Worm (Caenorhabditis elegans) whole organism, young adult: Measurements from ENCODE around the gene C49C3.4.

ENCODE experiments used
- B0261.1 ChIP-seq: sonication (generic microtip); optimal IDR thresholded peaks from 2 replicates; lab custom pipeline; 2016; ENCODE audit warnings: mild to moderate bottlenecking, missing genetic modification characterization, moderate library complexity, missing compliant biosample characterization
- F23B12.7 ChIP-seq: sonication (generic microtip); optimal IDR thresholded peaks from 2 replicates; lab custom pipeline; 2017; ENCODE audit warnings: missing genetic modification characterization, mild to moderate bottlenecking, missing compliant biosample characterization, antibody characterized with exemption, moderate library complexity; ENCODE audit not compliant: insufficient read depth
- F57C9.4 ChIP-seq: sonication (generic microtip); optimal IDR thresholded peaks from 2 replicates; lab custom pipeline; 2017; ENCODE audit warnings: mild to moderate bottlenecking, missing genetic modification characterization, missing compliant biosample characterization
- Y67H2A.10 ChIP-seq: fragments of 200-800 bp; sonication (Bioruptor generic); conservative IDR thresholded peaks from 2 replicates; pipeline ENCODE4 v1.3.6; 2022; ENCODE audit warnings: missing genetic modification reagents, missing genetic modification characterization, missing compliant biosample characterization
- ama-1 ChIP-seq, 3 experiments: fragments of 150-350 bp in 1 of 3; sonication (generic microtip) in 2 of 3; optimal IDR thresholded peaks; 2 replicates each; lab custom pipeline; 2014 to 2018; ENCODE audit warnings: missing biosample characterization in 2 of 3, missing genetic modification characterization in 2 of 3, missing genetic modification reagents in 2 of 3
- aptf-3 ChIP-seq: fragments of 200-800 bp; sonication (Bioruptor generic); IDR thresholded peaks from 2 replicates; pipeline ENCODE4 v1.3.6; 2022; ENCODE audit warnings: missing genetic modification characterization, missing compliant biosample characterization
- attf-3 ChIP-seq: fragments of 200-800 bp; sonication (Bioruptor generic); conservative IDR thresholded peaks from 2 replicates; pipeline ENCODE4 v1.3.6; 2022; ENCODE audit warnings: missing genetic modification reagents, missing genetic modification characterization, missing compliant biosample characterization
- attf-5 ChIP-seq: fragments of 200-800 bp; sonication (Bioruptor generic); optimal IDR thresholded peaks from 2 replicates; lab custom pipeline; 2018; ENCODE audit warnings: mild to moderate bottlenecking, missing genetic modification characterization, missing compliant biosample characterization
- ceh-100 ChIP-seq: fragments of 200-800 bp; sonication (Bioruptor generic); IDR thresholded peaks from 2 replicates; pipeline ENCODE4 v1.3.6; 2022; ENCODE audit warnings: missing genetic modification reagents, missing genetic modification characterization, missing compliant biosample characterization
- ceh-58 ChIP-seq: fragments of 200-800 bp; sonication (Bioruptor generic); IDR thresholded peaks from 2 replicates; pipeline ENCODE4 v1.3.6; 2022; ENCODE audit warnings: missing genetic modification characterization, missing compliant biosample characterization
- ceh-79 ChIP-seq: sonication (generic microtip); optimal IDR thresholded peaks from 2 replicates; lab custom pipeline; 2017; ENCODE audit warnings: mild to moderate bottlenecking, missing genetic modification characterization, missing compliant biosample characterization
- egl-44 ChIP-seq: fragments of 200-800 bp; sonication (Bioruptor generic); IDR thresholded peaks from 2 replicates; pipeline ENCODE4 v1.3.6; 2022; ENCODE audit warnings: missing genetic modification reagents, missing genetic modification characterization, missing compliant biosample characterization
- egrh-3 ChIP-seq: fragments of 200-800 bp; sonication (Bioruptor generic); IDR thresholded peaks from 2 replicates; pipeline ENCODE4 v1.3.6; 2022; ENCODE audit warnings: missing genetic modification reagents, missing genetic modification characterization, missing compliant biosample characterization
- hmg-1.2 ChIP-seq: fragments of 200-800 bp; sonication (Bioruptor generic); IDR thresholded peaks from 2 replicates; pipeline ENCODE4 v1.3.6; 2022; ENCODE audit warnings: missing genetic modification reagents, missing genetic modification characterization, missing compliant biosample characterization
- hmg-20 ChIP-seq: fragments of 200-800 bp; sonication (Bioruptor generic); IDR thresholded peaks from 2 replicates; pipeline ENCODE4 v1.3.6; 2022; ENCODE audit warnings: missing genetic modification reagents, missing genetic modification characterization, missing compliant biosample characterization
- lin-26 ChIP-seq: fragments of 200-800 bp; sonication (Bioruptor generic); IDR thresholded peaks from 2 replicates; pipeline ENCODE4 v1.3.6; 2022; ENCODE audit warnings: missing genetic modification reagents, missing genetic modification characterization, missing compliant biosample characterization
- mcd-1 ChIP-seq: fragments of 200-800 bp; sonication (Bioruptor generic); IDR thresholded peaks from 2 replicates; pipeline ENCODE4 v1.3.6; 2022; ENCODE audit warnings: missing genetic modification reagents, missing genetic modification characterization, missing compliant biosample characterization
- mel-28 ChIP-seq: sonication (generic microtip); optimal IDR thresholded peaks from 2 replicates; lab custom pipeline; 2016; ENCODE audit warnings: borderline replicate concordance, mild to moderate bottlenecking, missing genetic modification characterization, missing compliant biosample characterization
- nfya-1 ChIP-seq: sonication (generic microtip); optimal IDR thresholded peaks from 2 replicates; lab custom pipeline; 2017; ENCODE audit warnings: antibody characterized with exemption, missing compliant biosample characterization, missing genetic modification characterization, borderline replicate concordance; ENCODE audit not compliant: insufficient read depth
- nhr-80 ChIP-seq: sonication (generic microtip); optimal IDR thresholded peaks from 2 replicates; lab custom pipeline; 2016; ENCODE audit warnings: missing genetic modification characterization, missing compliant biosample characterization
- snpc-3.4 ChIP-seq: sonication (generic microtip); optimal IDR thresholded peaks from 2 replicates; lab custom pipeline; 2017; ENCODE audit warnings: missing genetic modification characterization, mild to moderate bottlenecking, missing compliant biosample characterization, antibody characterized with exemption, moderate library complexity, missing genotype, missing genetic modification reagents
- snpc-4 ChIP-seq, 5 experiments: fragments of 150-350 bp in 1 of 5; sonication (generic microtip) in 4 of 5; optimal IDR thresholded peaks; 2 replicates each; lab custom pipeline; 2014 to 2018; ENCODE audit warnings: missing genetic modification characterization in 5 of 5, missing biosample characterization in 3 of 5, antibody characterized with exemption in 2 of 5, mild to moderate bottlenecking in 2 of 5, missing compliant biosample characterization in 2 of 5, missing genotype in 2 of 5, moderate library complexity in 2 of 5, missing genetic modification reagents in 1 of 5
- tbx-9 ChIP-seq: sonication (generic microtip); optimal IDR thresholded peaks from 2 replicates; lab custom pipeline; 2016; ENCODE audit warnings: borderline replicate concordance, missing genetic modification characterization, inconsistent platforms, missing compliant biosample characterization
- ztf-18 ChIP-seq: sonication (generic microtip); optimal IDR thresholded peaks from 2 replicates; lab custom pipeline; 2016; ENCODE audit warnings: missing genotype, mild to moderate bottlenecking, missing genetic modification characterization, missing compliant biosample characterization
- ztf-22 ChIP-seq: fragments of 200-800 bp; sonication (Bioruptor generic); optimal IDR thresholded peaks from 2 replicates; lab custom pipeline; 2018; ENCODE audit warnings: mild to moderate bottlenecking, missing genetic modification characterization, moderate library complexity, missing compliant biosample characterization

C49C3.4 gene

ce11 chrIV:17328834-17329233 lies 8.2 kb downstream of the C49C3.4 start, which contains the start of gene ceh-88:
ceh-88 (plus strand) TSS chrIV:17329188.
- TF ChIP-seq hmg-20 (GFP tag; lab: Robert Waterston, UW), result no peak
- TF ChIP-seq hmg-1.2 (GFP tag; lab: Robert Waterston, UW), result peak; percentile 53; the same call in 1 of the 2 replicates
- no peak for TF ChIP-seq attf-3
- no peak for TF ChIP-seq egl-44 (GFP tag; lab: Robert Waterston, UW)
- TF ChIP-seq ceh-100 (GFP tag; lab: Robert Waterston, UW), result no peak
- no peak for TF ChIP-seq egrh-3 (GFP tag; lab: Robert Waterston, UW)
- no peak for TF ChIP-seq aptf-3 (GFP tag; lab: Robert Waterston, UW)
- TF ChIP-seq ceh-58, result no peak

ce11 chrIV:17331100-17331577 lies 10.5 kb downstream of the C49C3.4 start, which contains the start of gene C49C3.6:
C49C3.6 (plus strand) TSS chrIV:17331527.
- TF ChIP-seq snpc-4 (GFP tag; optimal IDR thresholded peaks at IDR 0.05; lab: Kevin White, UChicago), result peak; percentile 51
- peak in 2 of 4 experiments; percentile 27 to 67 for TF ChIP-seq snpc-4 (tag; optimal IDR thresholded peaks at IDR 0.05; lab: Kevin White, UChicago)
- TF ChIP-seq lin-26 (GFP tag; lab: Robert Waterston, UW), result no peak
- TF ChIP-seq B0261.1 (tag; lab: Kevin White, UChicago), result no peak
- TF ChIP-seq mcd-1 (GFP tag; lab: Robert Waterston, UW), result peak; percentile 70
- TF ChIP-seq hmg-1.2 (GFP tag; lab: Robert Waterston, UW), result peak; percentile 95

- TF ChIP-seq F23B12.7 (tag; lab: Kevin White, UChicago), result no peak
- TF ChIP-seq Y67H2A.10 (GFP tag; lab: Robert Waterston, UW), result no peak
- TF ChIP-seq snpc-4 (GFP tag; optimal IDR thresholded peaks at IDR 0.05; lab: Kevin White, UChicago), result no peak
- peak in 1 of 4 experiments; percentile 50 for TF ChIP-seq snpc-4 (tag; optimal IDR thresholded peaks at IDR 0.05; lab: Kevin White, UChicago)
Measured at ce11 chrIV:17332261-17332660, 11.7 kb downstream of the C49C3.4 start, which contains the start of gene C49C3.7. C49C3.7 (plus strand) TSS chrIV:17332561.

- TF ChIP-seq ztf-22 (GFP tag; lab: Kevin White, UChicago) (no peak), ceh-79 (tag; lab: Kevin White, UChicago) (no peak), nhr-80 (tag; lab: Kevin White, UChicago) (peak; percentile 15), F23B12.7 (tag; lab: Kevin White, UChicago) (peak; percentile 20), ama-1 (optimal IDR thresholded peaks at IDR 0.05; lab: Kevin White, UChicago) (no peak), ama-1 (GFP tag; optimal IDR thresholded peaks at IDR 0.05; lab: Kevin White, UChicago) (peak in 1 of 2 experiments; percentile 21), ztf-18 (tag; lab: Kevin White, UChicago) (peak; percentile 13), F57C9.4 (no peak), mcd-1 (GFP tag; lab: Robert Waterston, UW) (0 out of 2 replicates have a peak, but pooled peaks have one; percentile 11), attf-5 (GFP tag; lab: Kevin White, UChicago) (peak; percentile 71), hmg-1.2 (GFP tag; lab: Robert Waterston, UW) (peak; percentile 51; the same call in 1 of the 2 replicates), nfya-1 (tag; lab: Kevin White, UChicago) (no peak), snpc-4 (GFP tag; optimal IDR thresholded peaks at IDR 0.05; lab: Kevin White, UChicago) (no peak), snpc-4 (tag; optimal IDR thresholded peaks at IDR 0.05; lab: Kevin White, UChicago) (peak in 1 of 4 experiments; percentile 52), mel-28 (tag; lab: Kevin White, UChicago) (no peak)
Measured at ce11 chrIV:17333542-17334281, 13.1 kb downstream of the C49C3.4 start, which contains the start of gene C49C3.15. C49C3.15 (plus strand) TSS chrIV:17334231.

ce11 chrIV:17335031-17335430 lies 14.4 kb downstream of the C49C3.4 start, which contains the start of gene C49C3.8:
C49C3.8 (plus strand) TSS chrIV:17335203.
- TF ChIP-seq tbx-9 (tag; lab: Kevin White, UChicago) (no peak), snpc-3.4 (tag; lab: Kevin White, UChicago) (no peak)
